Fruit fly (Drosophila melanogaster) S2 (cell line): Measurements from ENCODE around the gene CG14715.

ENCODE experiments used
- CG8478 ChIP-seq: fragments of >200 bp; optimal IDR thresholded peaks from 2 replicates; lab custom pipeline; 2018
- CTCF ChIP-seq, 2 experiments: fragments of >200 bp; optimal IDR thresholded peaks; 2 replicates each; lab custom pipeline; 2018

CG14715 gene

dm6 chr3R:11657786-11658193 lies 16.2 kb upstream of the CG14715 start:
- TF ChIP-seq CG8478 (lab: Kevin White, UChicago) (no peak), CTCF (optimal IDR thresholded peaks at IDR 0.05; lab: Kevin White, UChicago) (no peak)

dm6 chr3R:11661187-11661586 lies 12.8 kb upstream of the CG14715 start:
- TF ChIP-seq CG8478 (lab: Kevin White, UChicago) (no peak), CTCF (optimal IDR thresholded peaks at IDR 0.05; lab: Kevin White, UChicago) (no peak)

DNA sequence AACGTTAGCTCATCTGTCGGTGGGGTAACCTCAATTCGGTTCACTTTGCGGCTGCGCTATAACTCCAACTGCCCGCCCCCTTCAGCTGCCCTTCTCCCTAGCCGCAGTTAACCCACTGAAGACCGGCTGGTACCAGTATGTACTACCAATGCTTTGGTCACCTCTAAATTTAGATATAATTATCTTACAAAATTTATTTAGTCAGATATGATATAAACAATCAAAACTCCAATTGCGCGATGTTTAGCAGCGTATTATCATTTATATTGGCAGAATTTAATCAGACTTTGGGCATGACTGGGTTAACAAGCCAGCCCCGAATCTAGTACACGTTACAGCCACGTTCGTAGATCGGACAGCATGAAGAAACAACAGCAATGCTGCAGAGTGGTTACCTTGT lies 12.3 kb upstream of the CG14715 start:
- no peak for TF ChIP-seq CTCF (optimal IDR thresholded peaks at IDR 0.05; lab: Kevin White, UChicago)
- TF ChIP-seq CG8478 (lab: Kevin White, UChicago), result no peak

- no peak for TF ChIP-seq CG8478 (lab: Kevin White, UChicago)
- no peak for TF ChIP-seq CTCF (optimal IDR thresholded peaks at IDR 0.05; lab: Kevin White, UChicago)
These were observed 11.4 kb upstream of the CG14715 start for dm6 chr3R:11662617-11663016.

DNA sequence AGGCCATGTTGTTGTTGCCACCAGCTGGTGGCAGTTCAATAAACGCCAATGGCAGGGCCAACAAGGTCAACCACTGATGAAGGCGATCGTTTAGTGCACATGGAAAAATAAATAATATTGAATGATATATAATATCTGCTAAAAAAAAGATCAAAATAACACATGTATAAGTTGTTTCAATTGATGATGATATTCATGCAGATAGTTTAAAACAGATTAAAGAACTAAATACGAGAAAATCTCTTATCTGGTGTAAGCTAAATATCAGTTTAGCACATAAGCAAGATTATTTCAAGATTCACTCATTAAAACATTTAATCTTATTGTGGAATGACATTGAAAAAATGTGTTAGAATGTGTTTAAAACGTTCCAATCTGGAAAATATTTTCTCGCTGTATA lies 10.6 kb upstream of the CG14715 start:
- TF ChIP-seq CG8478 (lab: Kevin White, UChicago), result no peak

dm6 chr3R:11665508-11665907 lies 8.5 kb upstream of the CG14715 start:
- TF ChIP-seq CTCF (optimal IDR thresholded peaks at IDR 0.05; lab: Kevin White, UChicago) (peak; percentile 92), CG8478 (lab: Kevin White, UChicago) (no peak)

DNA sequence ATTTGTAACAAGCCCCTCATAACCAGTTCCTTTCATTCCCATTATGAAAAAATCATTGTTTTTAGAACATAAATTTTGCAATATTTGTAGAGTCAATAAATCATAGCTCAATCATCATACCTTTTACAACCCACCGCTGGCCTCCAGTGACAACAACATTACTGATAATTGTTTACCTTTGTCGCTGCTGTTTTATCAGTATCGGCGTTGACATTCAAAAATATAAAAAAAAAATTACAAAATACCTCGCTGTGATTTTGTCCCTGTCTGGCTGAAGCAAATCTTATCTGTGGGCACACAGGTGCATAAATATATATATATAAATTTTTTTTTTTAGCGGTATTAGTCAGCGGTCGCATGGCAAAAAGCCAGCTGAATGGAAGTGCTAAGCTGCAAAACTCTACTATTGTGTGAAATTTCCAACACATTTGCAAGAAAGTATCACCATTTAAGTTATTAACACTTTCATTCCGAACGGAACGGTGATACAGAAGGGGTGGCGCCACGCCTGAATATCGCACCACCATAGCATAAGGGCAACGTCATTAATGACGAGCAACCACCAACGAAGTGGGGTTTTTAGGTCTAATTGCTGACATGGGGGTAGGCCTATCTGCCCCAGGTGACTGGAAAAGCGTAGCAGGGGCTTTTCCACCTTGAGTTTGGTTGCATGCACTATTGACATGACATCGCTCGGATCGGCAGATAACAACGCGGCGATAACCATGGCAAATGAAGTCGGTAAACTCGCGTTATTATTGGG lies 7.9 kb upstream of the CG14715 start:
- TF ChIP-seq CTCF (optimal IDR thresholded peaks at IDR 0.05; lab: Kevin White, UChicago), result no peak
- no peak for TF ChIP-seq CG8478 (lab: Kevin White, UChicago)

DNA sequence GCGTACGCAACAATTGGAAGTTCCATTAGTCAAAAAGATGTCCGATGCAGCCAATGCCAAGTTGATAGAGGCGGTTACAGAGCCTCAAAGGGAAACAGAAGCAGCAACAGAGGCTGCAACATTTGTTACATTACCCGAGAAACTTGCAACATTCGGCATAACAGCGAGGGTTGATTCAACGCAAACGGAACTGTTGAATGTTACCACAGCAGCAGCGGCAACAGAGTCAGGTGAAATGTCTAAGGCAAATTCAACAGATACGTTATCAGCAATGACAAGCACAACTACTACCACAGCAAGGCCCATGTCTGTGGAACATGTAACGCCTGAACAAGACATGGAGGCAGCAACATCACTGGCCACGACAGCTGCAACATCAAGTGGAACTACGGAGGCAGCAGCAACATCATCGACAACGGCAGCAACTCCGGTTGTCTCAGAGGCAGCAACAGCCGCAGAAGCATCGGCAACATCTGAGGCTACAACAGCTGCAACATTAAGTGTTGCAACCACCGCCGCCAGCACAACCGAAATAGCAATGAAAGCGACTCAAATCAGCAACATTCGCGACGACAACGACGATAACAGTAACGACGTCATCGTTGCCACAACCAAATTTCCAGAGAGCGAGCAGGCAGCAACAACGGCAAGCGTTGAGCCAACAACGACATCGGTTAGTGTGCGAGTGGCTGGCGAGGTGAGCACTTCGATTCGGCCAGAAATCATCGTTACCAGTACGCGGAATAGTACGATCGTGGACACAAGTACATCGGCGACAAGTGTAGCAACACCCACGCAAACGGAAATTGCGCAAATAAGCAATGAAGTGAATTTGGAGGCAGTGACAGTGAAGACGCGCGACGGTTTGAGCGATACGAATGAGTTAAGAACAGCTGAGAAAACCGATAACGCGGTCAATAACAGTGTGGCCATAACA lies 4.7 kb upstream of the CG14715 start:
- no peak for TF ChIP-seq CTCF (optimal IDR thresholded peaks at IDR 0.05; lab: Kevin White, UChicago)
- TF ChIP-seq CG8478 (lab: Kevin White, UChicago), result no peak

- TF ChIP-seq CTCF (optimal IDR thresholded peaks at IDR 0.05; lab: Kevin White, UChicago) (no peak), CG8478 (lab: Kevin White, UChicago) (no peak)
These were observed 4.1 kb upstream of the CG14715 start for dm6 chr3R:11669954-11670347.

dm6 chr3R:11670888-11671287 lies 3.1 kb upstream of the CG14715 start:
- TF ChIP-seq CG8478 (lab: Kevin White, UChicago) (no peak), CTCF (optimal IDR thresholded peaks at IDR 0.05; lab: Kevin White, UChicago) (no peak)

DNA sequence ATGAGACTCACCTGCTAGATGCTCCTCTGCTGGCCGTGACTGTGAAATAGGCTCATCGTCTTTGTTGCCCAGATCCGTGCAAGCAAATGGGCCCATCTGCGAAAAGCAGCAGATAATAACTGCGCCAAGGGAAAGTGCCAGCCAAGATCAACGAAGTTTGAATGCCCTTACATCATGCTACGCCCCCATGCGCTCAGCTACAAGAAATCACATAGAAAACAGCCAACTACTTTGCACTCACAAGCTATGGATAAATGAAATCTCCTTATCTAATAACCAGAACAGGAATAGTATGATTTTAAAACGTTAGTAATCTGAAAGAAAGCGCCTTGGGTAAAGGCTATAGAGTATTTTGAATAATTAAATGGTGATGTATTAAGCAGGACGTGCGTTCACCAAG lies 2.2 kb upstream of the CG14715 start:
- TF ChIP-seq CG8478 (lab: Kevin White, UChicago) (no peak), CTCF (optimal IDR thresholded peaks at IDR 0.05; lab: Kevin White, UChicago) (no peak)

- TF ChIP-seq CG8478 (lab: Kevin White, UChicago), result no peak
- TF ChIP-seq CTCF (optimal IDR thresholded peaks at IDR 0.05; lab: Kevin White, UChicago), result no peak
These were observed 4.0 kb downstream of the CG14715 start, which contains the start of gene CG18476 for dm6 chr3R:11678016-11678415. CG18476 (minus strand) TSS chr3R:11678116.

DNA sequence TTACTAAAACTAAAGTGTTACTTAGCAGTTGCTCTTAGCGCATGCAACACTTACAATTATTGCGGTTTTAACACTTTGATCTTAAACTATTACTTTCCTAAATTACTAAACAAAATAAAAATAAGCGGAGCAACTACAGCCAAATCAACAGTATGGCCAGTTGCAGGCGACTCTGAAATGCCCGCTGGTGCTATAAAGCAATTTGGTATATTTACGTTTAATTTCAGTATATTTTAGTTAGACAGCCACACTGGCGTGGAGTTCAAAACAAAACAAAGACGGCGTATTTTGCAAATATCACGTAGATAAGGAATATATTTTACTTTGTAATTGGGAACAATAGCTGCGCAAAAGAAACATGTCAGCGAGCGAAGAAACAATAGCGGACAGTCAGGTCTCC lies 5.5 kb downstream of the CG14715 start, which contains the start of the genes Taf12 and Ho:
Gene Taf12, minus strand, starts transcription at position 178 of the 400 bp plus-strand sequence.
Gene Ho, plus strand, starts transcription at position 231 of the 400 bp plus-strand sequence.
- TF ChIP-seq CTCF (optimal IDR thresholded peaks at IDR 0.05; lab: Kevin White, UChicago) (peak in 1 of 2 experiments; percentile 12), CG8478 (lab: Kevin White, UChicago) (no peak)

DNA sequence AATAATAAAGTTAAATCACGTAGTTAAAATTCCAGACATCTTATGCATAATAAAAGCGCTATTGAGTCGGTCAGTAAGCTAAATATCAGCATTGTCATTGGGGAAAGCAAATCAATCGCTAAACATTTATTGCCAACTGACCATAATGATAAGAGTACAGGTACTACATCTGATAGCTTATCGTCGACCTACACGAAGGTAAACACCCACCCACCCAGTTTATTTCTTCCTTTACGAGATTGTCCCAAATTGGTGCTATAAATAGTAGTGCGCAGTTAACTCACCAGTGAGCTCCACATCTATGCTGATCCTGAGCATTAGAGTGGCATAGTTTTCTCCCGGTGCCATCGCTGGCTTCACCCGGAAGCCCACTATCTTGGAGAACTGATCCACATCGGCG lies 9.7 kb downstream of the CG14715 start:
- TF ChIP-seq CTCF (optimal IDR thresholded peaks at IDR 0.05; lab: Kevin White, UChicago) (no peak), CG8478 (lab: Kevin White, UChicago) (no peak)

dm6 chr3R:11684316-11684715 lies 10.3 kb downstream of the CG14715 start, which contains the start of gene CG6830:
CG6830 (minus strand) TSS chr3R:11684342.
- TF ChIP-seq CTCF (optimal IDR thresholded peaks at IDR 0.05; lab: Kevin White, UChicago) (no peak), CG8478 (lab: Kevin White, UChicago) (no peak)
